Worm (Caenorhabditis elegans) whole organism, early embryonic: ENCODE results near the gene Y37H2A.1.

ENCODE experiments used
- B0310.2 ChIP-seq: sonication (generic microtip); optimal IDR thresholded peaks from 2 replicates; lab custom pipeline; 2016; ENCODE audit warnings: mild to moderate bottlenecking, missing genetic modification characterization, missing compliant biosample characterization
- F13C5.2 ChIP-seq: sonication (generic microtip); optimal IDR thresholded peaks from 2 replicates; lab custom pipeline; 2017; ENCODE audit warnings: mild to moderate bottlenecking, missing genetic modification characterization, inconsistent platforms, missing compliant biosample characterization
- aly-1 ChIP-seq: sonication (generic microtip); optimal IDR thresholded peaks from 2 replicates; lab custom pipeline; 2016; ENCODE audit warnings: missing genetic modification characterization, missing compliant biosample characterization
- ama-1 ChIP-seq: fragments of 150-350 bp; optimal IDR thresholded peaks from 2 replicates; lab custom pipeline; 2014
- ceh-13 ChIP-seq: fragments of 200-800 bp; sonication (Bioruptor generic); optimal IDR thresholded peaks from 2 replicates; lab custom pipeline; 2018; ENCODE audit warnings: mild to moderate bottlenecking, missing genetic modification characterization, missing compliant biosample characterization
- ceh-36 ChIP-seq: sonication (generic microtip); optimal IDR thresholded peaks from 2 replicates; lab custom pipeline; 2016; ENCODE audit warnings: missing genetic modification characterization, inconsistent platforms, missing compliant biosample characterization
- ets-7 ChIP-seq: sonication (generic microtip); optimal IDR thresholded peaks from 2 replicates; lab custom pipeline; 2016; ENCODE audit warnings: missing genotype, missing genetic modification characterization, missing compliant biosample characterization
- flt-1 ChIP-seq: fragments of 200-800 bp; sonication (Bioruptor generic); IDR thresholded peaks from 2 replicates; pipeline ENCODE4 v1.3.6; 2022; ENCODE audit warnings: missing genetic modification characterization, missing compliant biosample characterization
- hmbx-1 ChIP-seq: sonication (generic microtip); optimal IDR thresholded peaks from 2 replicates; lab custom pipeline; 2016; ENCODE audit warnings: mild to moderate bottlenecking, missing genetic modification characterization, missing compliant biosample characterization
- hmg-4 ChIP-seq: fragments of 200-800 bp; sonication (Bioruptor generic); optimal IDR thresholded peaks from 2 replicates; lab custom pipeline; 2018; ENCODE audit warnings: mild to moderate bottlenecking, missing genetic modification characterization, missing compliant biosample characterization
- hnd-1 ChIP-seq: sonication (generic microtip); optimal IDR thresholded peaks from 2 replicates; lab custom pipeline; 2016; ENCODE audit warnings: missing genetic modification characterization, missing compliant biosample characterization
- pes-1 ChIP-seq: fragments of 200-800 bp; sonication (Bioruptor generic); IDR thresholded peaks from 2 replicates; pipeline ENCODE4 v1.3.6; 2022; ENCODE audit warnings: missing genetic modification reagents, missing genetic modification characterization, missing compliant biosample characterization
- scrt-1 ChIP-seq: fragments of 200-800 bp; sonication (Bioruptor generic); IDR thresholded peaks from 2 replicates; pipeline ENCODE4 v1.3.6; 2022; ENCODE audit warnings: missing genetic modification characterization, missing compliant biosample characterization
- sea-1 ChIP-seq: fragments of 200-800 bp; sonication (Bioruptor generic); conservative IDR thresholded peaks from 2 replicates; pipeline ENCODE4 v1.3.6; 2022; ENCODE audit warnings: missing genetic modification characterization, missing compliant biosample characterization
- tbx-11 ChIP-seq: fragments of 200-800 bp; sonication (Bioruptor generic); IDR thresholded peaks from 2 replicates; pipeline ENCODE4 v1.3.6; 2022; ENCODE audit warnings: missing genetic modification characterization, missing compliant biosample characterization
- tbx-37 ChIP-seq: fragments of 200-800 bp; sonication (Bioruptor generic); conservative IDR thresholded peaks from 2 replicates; pipeline ENCODE4 v1.3.6; 2022; ENCODE audit warnings: missing genetic modification reagents, missing genetic modification characterization, missing compliant biosample characterization
- tra-4 ChIP-seq: sonication (generic microtip); optimal IDR thresholded peaks from 2 replicates; lab custom pipeline; 2017; ENCODE audit warnings: missing genetic modification characterization, missing compliant biosample characterization

Gene Y37H2A.1

ce11 chrV:18093941-18094340, 14.1 kb upstream of the Y37H2A.1 start:
- TF ChIP-seq tbx-11 (GFP tag; lab: Robert Waterston, UW): no peak
- no peak for TF ChIP-seq flt-1 (GFP tag; lab: Robert Waterston, UW)
- TF ChIP-seq tra-4 (tag; lab: Kevin White, UChicago): no peak
- no peak for TF ChIP-seq ama-1 (lab: Kevin White, UChicago)
- TF ChIP-seq tbx-37 (GFP tag; lab: Robert Waterston, UW): no peak
- no peak for TF ChIP-seq ceh-36 (tag; lab: Kevin White, UChicago)
- TF ChIP-seq pes-1 (GFP tag; lab: Robert Waterston, UW): no peak
- no peak for TF ChIP-seq hmbx-1 (tag; lab: Kevin White, UChicago)
- no peak for TF ChIP-seq aly-1 (tag; lab: Kevin White, UChicago)
- no peak for TF ChIP-seq ets-7
- TF ChIP-seq F13C5.2 (tag; lab: Kevin White, UChicago): no peak
- TF ChIP-seq sea-1 (GFP tag; lab: Robert Waterston, UW): no peak
- TF ChIP-seq scrt-1 (GFP tag; lab: Robert Waterston, UW): no peak
- TF ChIP-seq ceh-13 (GFP tag; lab: Kevin White, UChicago): no peak
- TF ChIP-seq B0310.2: no peak
- TF ChIP-seq hmg-4 (GFP tag; lab: Kevin White, UChicago): no peak

DNA sequence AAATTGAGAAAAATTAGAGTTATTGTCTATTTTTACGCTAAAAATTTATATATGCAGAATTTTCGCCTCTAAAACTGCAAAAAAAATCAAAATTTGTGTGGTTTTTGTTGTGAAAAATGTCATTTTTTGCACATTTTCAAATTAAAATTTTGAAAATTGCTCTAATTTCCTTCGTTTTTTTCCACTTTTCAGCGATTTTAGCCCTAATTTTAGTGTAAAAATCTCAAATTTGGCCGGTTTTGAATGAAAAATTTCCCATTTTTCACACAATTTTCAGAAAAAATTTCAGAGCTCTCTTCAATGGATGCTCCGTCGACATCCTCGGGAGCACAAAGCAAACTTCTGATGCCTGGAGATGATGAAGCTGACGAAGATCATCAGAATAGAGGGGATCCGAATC, 9.7 kb upstream of the Y37H2A.1 start, which contains the start of gene par-4:
par-4 (plus strand) TSS at position 301 of the 400 bp plus-strand sequence.
- no peak for TF ChIP-seq B0310.2
- TF ChIP-seq ceh-13 (GFP tag; lab: Kevin White, UChicago): no peak
- TF ChIP-seq ceh-36 (tag; lab: Kevin White, UChicago): no peak
- no peak for TF ChIP-seq hnd-1 (tag; lab: Kevin White, UChicago)
- no peak for TF ChIP-seq aly-1 (tag; lab: Kevin White, UChicago)
- TF ChIP-seq tra-4 (tag; lab: Kevin White, UChicago): no peak
- no peak for TF ChIP-seq scrt-1 (GFP tag; lab: Robert Waterston, UW)
- TF ChIP-seq hmbx-1 (tag; lab: Kevin White, UChicago): no peak
- no peak for TF ChIP-seq tbx-11 (GFP tag; lab: Robert Waterston, UW)
- no peak for TF ChIP-seq hmg-4 (GFP tag; lab: Kevin White, UChicago)
- TF ChIP-seq tbx-37 (GFP tag; lab: Robert Waterston, UW): no peak
- no peak for TF ChIP-seq sea-1 (GFP tag; lab: Robert Waterston, UW)
- no peak for TF ChIP-seq ets-7

- TF ChIP-seq flt-1 (GFP tag; lab: Robert Waterston, UW) (no peak), tbx-11 (GFP tag; lab: Robert Waterston, UW) (no peak), sea-1 (GFP tag; lab: Robert Waterston, UW) (no peak), tra-4 (tag; lab: Kevin White, UChicago) (no peak), B0310.2 (no peak), hnd-1 (tag; lab: Kevin White, UChicago) (no peak), ceh-13 (GFP tag; lab: Kevin White, UChicago) (no peak), hmg-4 (GFP tag; lab: Kevin White, UChicago) (no peak), tbx-37 (GFP tag; lab: Robert Waterston, UW) (no peak), scrt-1 (GFP tag; lab: Robert Waterston, UW) (no peak), aly-1 (tag; lab: Kevin White, UChicago) (no peak), F13C5.2 (tag; lab: Kevin White, UChicago) (no peak), ama-1 (lab: Kevin White, UChicago) (no peak), ceh-36 (tag; lab: Kevin White, UChicago) (no peak), hmbx-1 (tag; lab: Kevin White, UChicago) (no peak), pes-1 (GFP tag; lab: Robert Waterston, UW) (no peak), ets-7 (no peak)
Observed at ce11 chrV:18106055-18106454, 2.0 kb upstream of the Y37H2A.1 start.

ce11 chrV:18109449-18109848, 1.4 kb downstream of the Y37H2A.1 start:
- TF ChIP-seq ceh-36 (tag; lab: Kevin White, UChicago) (no peak), tbx-37 (GFP tag; lab: Robert Waterston, UW) (no peak), ceh-13 (GFP tag; lab: Kevin White, UChicago) (no peak)

DNA sequence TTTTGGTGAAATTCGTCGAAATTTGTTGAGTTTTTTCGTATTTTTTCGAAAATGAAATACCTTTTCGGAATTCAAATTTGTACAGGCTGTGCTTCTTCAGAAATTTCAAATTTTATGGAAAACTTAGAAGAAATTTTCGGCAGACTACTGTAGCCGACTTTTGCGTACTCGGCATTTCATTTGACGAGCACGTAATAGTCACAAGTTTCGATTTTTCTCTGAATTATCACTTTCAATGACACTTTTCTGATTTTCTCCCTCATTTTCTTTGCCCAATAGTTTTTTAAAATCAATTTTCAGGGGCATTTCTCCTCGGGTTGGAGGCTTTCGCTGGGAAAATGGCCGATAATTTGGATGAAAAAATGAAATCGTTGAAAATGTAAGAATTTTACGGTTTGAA, 15.6 kb downstream of the Y37H2A.1 start, which contains the start of gene fbxa-107:
fbxa-107 (plus strand) TSS at position 301 of the 400 bp plus-strand sequence.
- TF ChIP-seq ceh-36 (tag; lab: Kevin White, UChicago): no peak
- TF ChIP-seq ets-7: no peak
- no peak for TF ChIP-seq pes-1 (GFP tag; lab: Robert Waterston, UW)
- no peak for TF ChIP-seq scrt-1 (GFP tag; lab: Robert Waterston, UW)
- no peak for TF ChIP-seq tbx-37 (GFP tag; lab: Robert Waterston, UW)
- no peak for TF ChIP-seq F13C5.2 (tag; lab: Kevin White, UChicago)
- TF ChIP-seq B0310.2: no peak
- no peak for TF ChIP-seq hmg-4 (GFP tag; lab: Kevin White, UChicago)
- TF ChIP-seq ama-1 (lab: Kevin White, UChicago): no peak
- TF ChIP-seq flt-1 (GFP tag; lab: Robert Waterston, UW): no peak
- no peak for TF ChIP-seq aly-1 (tag; lab: Kevin White, UChicago)
- TF ChIP-seq ceh-13 (GFP tag; lab: Kevin White, UChicago): no peak
- no peak for TF ChIP-seq tra-4 (tag; lab: Kevin White, UChicago)
- no peak for TF ChIP-seq hmbx-1 (tag; lab: Kevin White, UChicago)
- TF ChIP-seq tbx-11 (GFP tag; lab: Robert Waterston, UW): no peak
- no peak for TF ChIP-seq hnd-1 (tag; lab: Kevin White, UChicago)
- no peak for TF ChIP-seq sea-1 (GFP tag; lab: Robert Waterston, UW)

DNA sequence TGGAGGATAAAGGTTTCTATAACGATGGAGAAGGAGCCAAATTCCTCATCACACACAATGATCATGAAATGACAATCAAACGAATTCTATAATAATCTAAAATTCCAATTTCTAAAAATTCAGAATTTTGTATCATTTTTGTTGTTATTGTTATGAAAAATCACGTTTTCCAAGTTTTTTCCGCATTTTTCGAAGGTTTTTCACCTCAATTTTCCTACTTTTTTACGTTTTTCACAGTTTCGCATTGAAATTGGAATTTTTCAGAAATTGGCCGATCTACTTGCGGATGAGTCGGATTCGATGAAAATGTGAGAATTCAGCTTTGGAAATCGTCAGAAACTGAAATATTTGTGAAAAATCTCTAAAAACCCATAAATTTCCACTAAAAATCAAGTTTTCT, 17.0 kb downstream of the Y37H2A.1 start, which contains the start of gene fbxa-210:
fbxa-210 (plus strand) TSS at position 301 of the 400 bp plus-strand sequence.
- no peak for TF ChIP-seq ama-1 (lab: Kevin White, UChicago)
- no peak for TF ChIP-seq ets-7
- TF ChIP-seq scrt-1 (GFP tag; lab: Robert Waterston, UW): no peak
- TF ChIP-seq tbx-11 (GFP tag; lab: Robert Waterston, UW): no peak
- no peak for TF ChIP-seq aly-1 (tag; lab: Kevin White, UChicago)
- TF ChIP-seq F13C5.2 (tag; lab: Kevin White, UChicago): no peak
- TF ChIP-seq flt-1 (GFP tag; lab: Robert Waterston, UW): no peak

- TF ChIP-seq pes-1 (GFP tag; lab: Robert Waterston, UW) (no peak), ets-7 (no peak), hmbx-1 (tag; lab: Kevin White, UChicago) (no peak), tbx-11 (GFP tag; lab: Robert Waterston, UW) (no peak)
Observed at ce11 chrV:18127192-18127591, 19.1 kb downstream of the Y37H2A.1 start, which contains the start of gene fbxa-211. fbxa-211 (plus strand) TSS chrV:18127519.
